Worm (Caenorhabditis elegans): Measurements from ENCODE around the gene mtm-5.

DNA sequence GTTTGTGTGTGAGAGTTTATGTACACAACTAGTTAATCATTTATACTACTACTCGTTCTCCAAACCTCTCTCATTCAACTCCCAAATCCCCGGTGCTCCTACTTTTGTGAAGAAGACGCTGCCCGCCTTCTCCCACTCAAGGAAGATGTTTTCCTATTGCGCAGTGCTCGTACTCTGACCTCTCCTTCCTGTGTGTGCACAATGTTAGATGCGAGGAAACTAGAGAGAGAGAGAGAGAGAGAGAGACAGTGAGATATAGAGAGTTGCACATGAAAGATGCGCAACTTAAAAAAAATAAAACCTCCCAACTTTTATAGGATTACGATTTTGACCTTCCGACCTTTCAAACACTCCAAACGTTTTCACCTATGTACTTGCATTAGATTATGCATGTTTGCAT lies 32.7 kb downstream of the mtm-5 start:
- TF ChIP-seq blmp-1 (tag; optimal IDR thresholded peaks at IDR 0.05) (no peak), nhr-12 (tag; optimal IDR thresholded peaks at IDR 0.05) (no peak), nhr-237 (tag; optimal IDR thresholded peaks at IDR 0.05) (no peak), unc-62 (GFP tag; optimal IDR thresholded peaks at IDR 0.05) (no peak), lsy-2 (tag; optimal IDR thresholded peaks at IDR 0.05) (no peak), elt-3 (tag; optimal IDR thresholded peaks at IDR 0.05) (no peak), ces-1 (GFP tag; optimal IDR thresholded peaks at IDR 0.05) (peak; percentile 58), nhr-28 (tag; optimal IDR thresholded peaks at IDR 0.05) (no peak), snpc-4 (tag; optimal IDR thresholded peaks at IDR 0.05) (no peak)

All from whole organism, mixed stage, embryonic.